Worm (Caenorhabditis elegans) whole organism, L4/young adult: Measurements from ENCODE around the gene C02E7.10.

Experiments
- W03F9.2 ChIP-seq: fragments of 150-350 bp; optimal IDR thresholded peaks from 2 replicates; lab custom pipeline; 2014; ENCODE audit warnings: missing biosample characterization, missing genetic modification characterization
- dao-5 ChIP-seq: sonication (generic microtip); optimal IDR thresholded peaks from 2 replicates; lab custom pipeline; 2016; ENCODE audit warnings: missing genotype, missing genetic modification characterization, moderate library complexity, missing compliant biosample characterization
- him-1 ChIP-seq: sonication (generic microtip); optimal IDR thresholded peaks from 2 replicates; lab custom pipeline; 2016; ENCODE audit warnings: missing genotype, missing genetic modification reagents, missing genetic modification characterization, missing compliant biosample characterization

C02E7.10 gene

DNA sequence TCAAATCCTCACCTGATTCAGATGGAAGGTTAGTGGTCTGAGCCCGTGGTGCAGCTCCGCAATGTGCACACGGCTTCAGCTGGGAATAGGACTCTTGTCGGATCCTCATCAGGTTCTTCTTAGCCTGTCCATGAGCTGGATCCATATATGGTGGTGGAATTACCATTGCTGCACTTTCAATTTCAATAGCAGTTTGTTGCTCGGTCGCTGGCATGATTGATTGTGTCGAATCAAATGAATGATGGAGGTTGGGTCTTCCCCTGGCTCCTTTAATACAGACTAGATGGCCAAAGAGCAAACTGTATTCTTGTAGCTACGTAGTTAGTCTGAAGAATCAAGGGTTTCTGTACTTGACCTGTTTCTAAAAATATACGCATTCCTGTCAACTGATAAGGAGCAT, at the start of gene C02E7.10:
Gene C02E7.10, minus strand, starts transcription at position 232 of the 400 bp plus-strand sequence.
- no peak for TF ChIP-seq W03F9.2 (tag; lab: Kevin White, UChicago)
- no peak for TF ChIP-seq dao-5
- no peak for TF ChIP-seq him-1 (tag; lab: Kevin White, UChicago)

DNA sequence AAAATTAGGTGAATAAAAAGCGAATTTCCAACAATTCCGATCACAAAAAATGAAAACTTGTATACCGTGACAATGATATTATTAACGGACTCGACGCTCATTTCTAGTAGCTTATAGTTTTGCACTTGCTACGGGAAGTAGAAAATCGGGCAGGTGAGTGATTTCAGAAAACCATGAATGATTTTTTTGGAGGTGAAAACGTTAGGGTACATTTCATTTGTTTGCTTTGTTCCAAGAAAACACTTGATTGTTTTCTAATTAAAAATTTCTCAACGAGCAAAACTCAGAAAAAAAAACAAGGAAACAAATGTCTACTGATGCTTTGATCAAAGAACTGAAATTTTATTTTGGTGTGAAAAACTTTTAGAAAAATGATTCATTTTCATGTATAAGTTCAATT, 48.0 kb upstream of the C02E7.10 start, which contains the start of gene srsx-12:
Gene srsx-12, minus strand, starts transcription at position 101 of the 400 bp plus-strand sequence.
- TF ChIP-seq him-1 (tag; lab: Kevin White, UChicago) = no peak
- no peak for TF ChIP-seq W03F9.2 (tag; lab: Kevin White, UChicago)
- no peak for TF ChIP-seq dao-5

DNA sequence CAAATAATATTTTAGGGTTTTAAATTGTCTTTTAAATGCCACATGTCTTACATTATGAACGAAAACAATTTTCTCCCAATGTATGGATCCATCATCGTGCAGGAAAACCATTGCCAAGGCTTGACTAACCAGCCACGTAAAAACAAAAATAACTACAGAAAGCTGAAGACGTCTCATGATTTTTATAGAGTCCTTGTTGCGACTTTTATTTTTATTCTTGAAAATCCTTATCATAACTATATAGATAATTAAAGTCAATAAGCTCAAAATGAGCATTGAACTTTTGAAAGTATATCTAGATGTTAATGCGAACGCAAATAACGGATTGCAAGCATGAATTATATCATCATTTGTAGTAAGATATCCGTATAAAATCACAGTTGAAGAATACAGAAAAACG, 47.2 kb upstream of the C02E7.10 start:
- TF ChIP-seq dao-5 (no peak), him-1 (tag; lab: Kevin White, UChicago) (no peak), W03F9.2 (tag; lab: Kevin White, UChicago) (no peak)

DNA sequence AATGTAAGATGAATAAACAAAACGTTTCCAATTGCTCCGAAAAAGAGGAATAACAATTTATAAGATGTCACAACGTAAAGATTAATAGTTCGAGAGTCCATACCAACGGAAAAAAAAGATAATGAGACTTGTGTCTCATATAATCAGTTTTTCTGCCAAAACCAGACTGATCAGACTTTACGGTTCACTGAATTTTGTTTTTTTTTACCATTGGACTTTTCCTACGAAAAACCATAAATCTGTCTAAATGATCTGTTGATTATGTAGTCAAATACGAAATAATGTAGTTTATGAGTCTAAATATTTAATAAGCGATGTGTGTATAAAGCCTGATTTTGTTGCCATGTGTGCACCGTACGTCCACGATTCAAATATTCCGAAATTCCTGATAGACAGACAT, 46.2 kb upstream of the C02E7.10 start, which contains the start of gene srsx-11:
Gene srsx-11, minus strand, starts transcription at position 101 of the 400 bp plus-strand sequence.
- TF ChIP-seq him-1 (tag; lab: Kevin White, UChicago) = no peak
- TF ChIP-seq dao-5 = no peak
- no peak for TF ChIP-seq W03F9.2 (tag; lab: Kevin White, UChicago)

DNA sequence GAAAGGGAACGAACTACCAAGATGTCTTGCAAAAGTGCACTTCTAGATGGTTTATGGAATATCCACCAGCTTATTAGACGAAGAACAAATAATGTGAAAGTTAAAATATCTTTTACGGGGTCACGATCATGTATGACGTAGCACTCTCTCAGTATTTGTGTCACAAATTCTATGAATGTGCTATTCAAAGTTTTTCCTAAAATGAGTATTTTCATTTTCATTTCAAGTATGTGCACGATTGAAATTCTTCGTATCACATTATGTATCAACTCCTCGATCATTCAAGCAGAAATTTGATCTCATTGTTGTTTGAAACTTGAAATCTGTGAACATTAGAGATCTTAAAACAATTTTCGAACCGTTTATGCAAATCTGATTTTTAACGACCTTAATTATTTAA, 44.7 kb upstream of the C02E7.10 start:
- TF ChIP-seq him-1 (tag; lab: Kevin White, UChicago) (no peak), dao-5 (no peak), W03F9.2 (tag; lab: Kevin White, UChicago) (no peak)

DNA sequence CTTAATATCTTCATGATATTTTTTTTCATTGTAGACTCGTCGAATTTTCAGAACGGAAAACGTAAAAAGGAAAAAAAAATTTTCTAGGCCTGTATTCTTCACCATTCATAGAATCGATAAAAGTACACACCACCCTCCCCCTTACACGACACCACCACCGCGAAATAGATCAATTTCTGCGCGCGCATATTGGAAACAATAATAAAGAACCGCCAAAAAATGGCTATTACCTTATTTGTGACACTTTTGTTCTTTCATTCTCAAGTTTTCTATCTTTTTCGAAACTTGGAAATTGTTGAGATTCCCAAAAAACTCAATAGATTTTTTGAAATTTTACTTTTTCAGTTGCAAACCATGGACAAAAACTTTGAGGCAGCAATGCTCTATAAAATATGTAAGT, 42.3 kb upstream of the C02E7.10 start, which contains the start of gene F26G5.1:
Gene F26G5.1, plus strand, starts transcription at position 339 of the 400 bp plus-strand sequence.
- TF ChIP-seq W03F9.2 (tag; lab: Kevin White, UChicago) = no peak
- TF ChIP-seq dao-5 = no peak
- no peak for TF ChIP-seq him-1 (tag; lab: Kevin White, UChicago)

DNA sequence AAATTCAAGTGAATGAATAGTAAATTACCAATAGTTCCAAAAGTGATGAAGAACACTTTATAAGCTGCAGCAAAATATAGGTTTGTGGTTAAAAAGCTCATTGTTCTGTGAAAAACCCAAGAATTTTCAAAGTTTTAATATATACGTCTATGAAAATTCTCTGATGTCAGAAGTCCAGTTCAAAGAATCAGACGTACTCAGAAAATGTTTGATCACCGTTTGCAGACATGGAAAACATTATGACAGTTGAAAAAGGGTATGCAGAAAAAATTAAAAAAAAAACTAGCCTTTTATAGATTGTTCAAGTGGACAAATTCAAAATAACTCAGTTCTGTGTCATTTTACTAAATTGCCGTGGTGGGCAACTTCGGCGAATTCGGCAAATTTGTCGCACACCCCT, 41.8 kb upstream of the C02E7.10 start, which contains the start of gene srsx-10:
Gene srsx-10, minus strand, starts transcription at position 101 of the 400 bp plus-strand sequence.
- no peak for TF ChIP-seq dao-5
- TF ChIP-seq W03F9.2 (tag; lab: Kevin White, UChicago) = no peak
- no peak for TF ChIP-seq him-1 (tag; lab: Kevin White, UChicago)

DNA sequence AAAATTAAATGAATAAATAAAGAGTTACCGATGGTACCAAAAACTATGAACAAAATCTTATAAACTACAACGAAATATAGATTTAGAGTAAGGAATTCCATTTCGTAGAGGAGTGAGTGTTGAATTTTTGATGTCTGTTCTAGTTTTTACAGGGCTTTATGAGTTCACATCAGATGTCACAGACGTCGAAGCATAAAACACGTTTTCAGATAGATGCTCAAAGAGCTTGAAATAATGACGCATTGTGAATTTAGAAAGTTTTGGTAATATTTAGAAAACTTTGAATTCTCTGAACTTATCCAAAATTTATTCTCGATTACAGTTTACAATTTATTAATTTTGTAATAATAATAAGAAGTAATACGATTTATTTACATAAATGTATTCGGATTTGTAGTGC, 40.1 kb upstream of the C02E7.10 start, which contains the start of gene srsx-9:
Gene srsx-9, minus strand, starts transcription at position 101 of the 400 bp plus-strand sequence.
- TF ChIP-seq W03F9.2 (tag; lab: Kevin White, UChicago) (no peak), him-1 (tag; lab: Kevin White, UChicago) (no peak), dao-5 (no peak)

DNA sequence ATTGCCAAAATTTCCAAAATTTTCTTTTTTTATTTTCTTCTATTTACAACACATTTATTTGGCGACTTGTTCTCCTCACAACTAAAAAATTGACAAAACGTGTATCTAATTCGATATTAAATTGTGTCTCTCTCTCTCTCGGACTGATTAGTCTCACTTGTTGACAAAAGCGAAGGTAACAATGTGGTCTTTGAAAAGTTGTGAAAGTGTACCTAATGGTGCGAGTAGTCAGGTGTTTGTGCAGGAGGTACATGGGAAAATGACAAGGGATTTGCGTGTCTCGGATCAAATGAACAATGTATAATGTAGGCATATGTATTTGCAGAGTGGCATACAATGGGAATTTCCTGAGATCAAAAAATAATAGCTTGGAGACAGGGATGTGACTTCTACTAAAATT, 36.7 kb upstream of the C02E7.10 start:
- TF ChIP-seq him-1 (tag; lab: Kevin White, UChicago) (no peak), dao-5 (no peak), W03F9.2 (tag; lab: Kevin White, UChicago) (no peak)

DNA sequence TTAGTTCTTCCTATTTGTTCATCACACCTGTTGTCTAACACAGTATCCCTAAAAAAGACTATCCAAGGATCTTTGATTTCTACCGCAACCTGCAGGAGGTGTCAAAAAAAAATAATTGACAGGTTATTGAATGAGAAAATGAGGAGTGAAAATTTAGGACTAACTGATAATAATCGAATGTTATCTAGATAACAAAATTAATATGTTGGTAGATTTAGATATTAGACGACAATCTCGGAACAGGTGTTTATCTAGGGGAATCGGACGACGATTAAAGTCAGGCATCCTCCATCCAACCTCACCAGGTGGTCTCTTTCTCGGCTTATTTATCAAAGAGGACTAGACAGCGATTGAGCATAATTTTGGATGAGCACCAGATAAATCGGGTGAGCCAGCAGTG, 35.9 kb upstream of the C02E7.10 start:
- TF ChIP-seq him-1 (tag; lab: Kevin White, UChicago) = no peak
- TF ChIP-seq dao-5 = no peak
- no peak for TF ChIP-seq W03F9.2 (tag; lab: Kevin White, UChicago)

DNA sequence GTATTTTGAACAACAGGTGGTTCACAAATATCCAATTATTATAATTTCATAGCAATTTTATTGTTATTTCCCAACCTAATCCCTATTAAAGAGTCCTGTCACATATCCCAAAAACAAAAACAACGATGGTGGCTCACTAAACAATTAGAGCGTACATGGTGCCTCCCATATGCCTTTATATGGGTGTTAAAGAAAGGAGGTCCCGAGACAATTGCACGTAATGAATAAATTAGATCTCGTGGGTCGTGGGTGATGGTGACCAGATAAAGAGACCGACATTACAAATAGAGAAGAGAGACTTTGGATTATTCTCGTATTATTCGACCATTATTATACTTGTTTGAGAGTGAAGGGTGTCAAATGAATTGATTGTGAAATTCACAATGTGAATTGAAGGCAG, 34.4 kb upstream of the C02E7.10 start:
- no peak for TF ChIP-seq him-1 (tag; lab: Kevin White, UChicago)
- TF ChIP-seq W03F9.2 (tag; lab: Kevin White, UChicago) = no peak
- TF ChIP-seq dao-5 = no peak

DNA sequence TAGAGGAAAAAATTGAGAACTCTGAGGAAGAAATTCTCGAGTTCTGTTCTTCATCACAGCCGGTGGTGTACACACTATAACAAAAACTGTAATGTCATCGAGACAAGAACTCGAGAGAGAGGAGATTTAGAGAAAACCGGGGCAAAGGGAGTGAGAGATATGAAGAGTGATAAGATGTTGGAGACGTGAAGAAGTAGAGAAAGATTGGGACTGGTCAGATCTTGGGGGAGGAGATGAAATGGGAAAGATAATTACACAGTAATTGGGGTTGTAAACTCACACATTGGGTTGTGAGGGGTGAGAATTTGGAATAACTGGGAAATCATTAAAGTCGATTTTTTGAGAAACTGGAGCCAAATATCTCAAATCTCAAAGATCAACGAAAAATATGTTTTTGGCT, 32.9 kb upstream of the C02E7.10 start:
- no peak for TF ChIP-seq him-1 (tag; lab: Kevin White, UChicago)
- no peak for TF ChIP-seq dao-5
- no peak for TF ChIP-seq W03F9.2 (tag; lab: Kevin White, UChicago)

DNA sequence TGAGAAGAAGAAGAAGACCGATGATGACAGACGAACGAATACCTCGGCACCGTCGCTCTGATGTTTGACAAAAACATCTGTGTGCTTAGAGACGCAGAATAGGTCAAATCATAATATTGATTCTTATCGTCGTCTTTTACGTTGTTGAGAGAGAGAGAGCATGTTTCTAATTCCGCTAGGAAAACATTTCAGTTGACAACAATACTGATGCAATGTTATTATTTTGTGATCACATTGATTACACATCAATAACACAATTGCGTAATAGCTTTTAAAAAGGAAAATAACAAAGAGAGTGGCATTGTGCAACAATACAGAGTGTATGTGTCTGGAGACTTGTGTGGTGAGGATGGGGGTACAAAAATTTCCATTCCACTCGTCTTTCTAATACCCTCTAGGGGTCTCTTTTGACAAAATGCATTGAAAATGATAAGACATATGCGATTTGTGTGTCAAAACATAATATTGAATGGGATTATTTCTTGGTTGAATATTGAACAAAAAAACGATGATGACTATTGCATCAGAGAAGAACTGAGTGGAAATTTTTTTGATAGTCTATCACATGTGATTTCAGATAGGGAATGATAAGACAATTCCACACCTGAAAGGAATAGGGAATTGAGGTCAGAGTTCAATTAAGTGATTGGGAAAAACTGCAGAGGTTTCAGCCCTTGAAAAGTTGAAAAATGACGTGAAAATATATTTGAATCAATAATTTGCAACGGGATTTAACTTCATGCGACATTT, 32.0 kb upstream of the C02E7.10 start:
- TF ChIP-seq him-1 (tag; lab: Kevin White, UChicago) = no peak
- TF ChIP-seq dao-5 = no peak
- TF ChIP-seq W03F9.2 (tag; lab: Kevin White, UChicago) = no peak

DNA sequence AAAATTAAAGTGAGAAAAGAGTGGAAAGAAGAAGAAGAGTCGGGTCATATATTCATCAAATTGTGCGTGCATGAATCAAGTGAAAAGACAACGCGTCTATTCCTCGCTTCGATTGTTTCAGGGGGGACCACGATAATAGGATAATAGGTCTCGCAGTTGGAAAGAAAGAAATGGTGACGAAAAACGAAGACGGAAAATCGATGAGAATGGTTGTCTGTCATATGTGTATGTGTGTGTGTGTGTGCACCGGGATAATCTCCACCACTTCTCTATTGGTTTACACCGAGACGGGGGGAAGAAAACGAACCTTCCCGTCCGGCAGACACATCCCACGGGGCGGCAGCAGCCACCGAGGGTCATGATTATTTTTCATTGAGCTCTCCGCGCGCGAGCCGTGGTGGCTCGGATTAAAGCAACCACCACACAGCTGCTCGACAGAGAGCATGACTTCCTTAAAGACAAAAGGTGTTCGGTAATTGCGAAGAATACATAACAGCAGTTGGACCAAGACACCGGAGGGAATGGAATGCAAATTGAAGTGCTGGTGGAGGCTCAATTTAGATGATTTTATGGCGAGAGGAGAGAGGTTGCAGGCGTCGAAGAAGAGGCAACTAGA, 31.3 kb upstream of the C02E7.10 start:
- TF ChIP-seq dao-5 (no peak), W03F9.2 (tag; lab: Kevin White, UChicago) (no peak), him-1 (tag; lab: Kevin White, UChicago) (no peak)
